Worm (Caenorhabditis elegans) whole organism, midembryonic: Measurements from ENCODE around the gene pph-4.2.

Experiments
- T22C8.4 ChIP-seq: fragments of 200-800 bp; sonication (Bioruptor generic); IDR thresholded peaks from 2 replicates; pipeline ENCODE4 v1.3.6; 2022; ENCODE audit warnings: missing genetic modification characterization, missing compliant biosample characterization
- ztf-23 ChIP-seq: fragments of 200-800 bp; sonication (Bioruptor generic); IDR thresholded peaks from 2 replicates; pipeline ENCODE4 v1.3.6; 2022; ENCODE audit warnings: missing genetic modification reagents, missing genetic modification characterization, missing compliant biosample characterization
- ztf-29 ChIP-seq: fragments of 200-800 bp; sonication (Bioruptor generic); IDR thresholded peaks from 2 replicates; pipeline ENCODE4 v1.3.6; 2022; ENCODE audit warnings: missing genetic modification reagents, missing genetic modification characterization, missing compliant biosample characterization

ce11 chrIII:12411059-12411458 lies 34.0 kb upstream of the pph-4.2 start:
- TF ChIP-seq ztf-29 (GFP tag; lab: Robert Waterston, UW) (no peak), ztf-23 (GFP tag; lab: Robert Waterston, UW) (no peak), T22C8.4 (GFP tag; lab: Robert Waterston, UW) (peak; percentile 58; the same call in 1 of the 2 replicates)
